Worm (Caenorhabditis elegans) whole organism, young adult: Measurements from ENCODE around the gene R07E5.11.

Source experiments
- F10E7.11 ChIP-seq: sonication (generic microtip); optimal IDR thresholded peaks from 2 replicates; lab custom pipeline; 2017; ENCODE audit warnings: mild to moderate bottlenecking, missing genetic modification characterization, moderate library complexity, missing compliant biosample characterization
- aptf-2 ChIP-seq: fragments of 200-800 bp; sonication (Bioruptor generic); conservative IDR thresholded peaks from 2 replicates; pipeline ENCODE4 v1.3.6; 2022; ENCODE audit warnings: missing genetic modification reagents, missing genetic modification characterization, missing compliant biosample characterization
- ceh-27 ChIP-seq: fragments of 200-800 bp; sonication (Bioruptor generic); optimal IDR thresholded peaks from 2 replicates; lab custom pipeline; 2018; ENCODE audit warnings: mild to moderate bottlenecking, missing genetic modification characterization, moderate library complexity, missing compliant biosample characterization
- dpl-1 ChIP-seq: fragments of 150-350 bp; optimal IDR thresholded peaks from 2 replicates; lab custom pipeline; 2014; ENCODE audit warnings: missing biosample characterization, missing genetic modification reagents, missing genetic modification characterization

DNA sequence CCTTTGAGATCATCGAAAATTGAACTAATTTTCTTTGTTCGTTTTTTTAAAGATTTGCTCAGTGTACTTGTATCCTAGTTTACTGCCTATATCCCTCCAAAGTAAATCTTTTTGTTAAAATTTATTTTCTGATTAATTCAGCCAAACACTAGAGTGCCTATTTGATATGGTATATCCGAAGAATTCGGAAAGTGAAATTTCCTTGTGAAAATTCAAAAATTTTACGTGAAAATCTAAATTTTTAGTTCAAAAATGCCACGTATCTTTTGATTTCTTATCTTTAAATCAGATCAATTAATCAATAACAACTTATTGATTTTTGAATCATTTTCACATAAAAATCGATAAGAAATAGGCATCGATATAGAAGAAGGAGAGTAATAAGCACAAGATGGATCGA is 16.6 kb downstream of the R07E5.11 start, which contains the start of gene R07E5.6:
- TF ChIP-seq aptf-2 (GFP tag; lab: Robert Waterston, UW) (no peak), ceh-27 (no peak), dpl-1 (GFP tag; lab: Kevin White, UChicago) (no peak), F10E7.11 (tag; lab: Kevin White, UChicago) (no peak)
